Worm (Caenorhabditis elegans) whole organism, L1 larva: Measurements from ENCODE around the gene Y66A7A.4.

Source experiments
- aly-2 ChIP-seq: fragments of 150-350 bp; optimal IDR thresholded peaks from 2 replicates; lab custom pipeline; 2014; ENCODE audit warnings: missing biosample characterization, missing genetic modification characterization
- ceh-82 ChIP-seq, 3 experiments: fragments of 150-350 bp in 1 of 3; sonication (generic microtip) in 2 of 3; optimal IDR thresholded peaks; 2 replicates each; lab custom pipeline; 2014 to 2017; ENCODE audit warnings: missing biosample characterization in 3 of 3, missing genetic modification characterization in 3 of 3
- dpl-1 ChIP-seq, 3 experiments: fragments of 150-350 bp in 2 of 3; sonication (generic microtip) in 1 of 3; optimal IDR thresholded peaks; 2 replicates each; lab custom pipeline; 2014 to 2017; ENCODE audit warnings: missing biosample characterization in 3 of 3, missing genetic modification characterization in 3 of 3, missing genetic modification reagents in 3 of 3
- efl-1 ChIP-seq, 4 experiments: fragments of 150-350 bp; optimal IDR thresholded peaks in 3 of 4; peaks in 1 of 4; 1 replicate in 1 of 4; 2 replicates in 3 of 4; lab custom pipeline; 2014; ENCODE audit warnings: missing biosample characterization in 2 of 4, missing genetic modification characterization in 2 of 4, missing genetic modification reagents in 2 of 4
- egl-27 ChIP-seq, 2 experiments: fragments of 150-350 bp in 1 of 2; sonication (generic microtip); optimal IDR thresholded peaks; 3 replicates each; lab custom pipeline; 2017 to 2018; ENCODE audit warnings: missing biosample characterization in 2 of 2, missing genetic modification characterization in 2 of 2, missing genetic modification reagents in 2 of 2
- fkh-10 ChIP-seq: sonication (generic microtip); optimal IDR thresholded peaks from 2 replicates; lab custom pipeline; 2017; ENCODE audit warnings: missing biosample characterization, missing genetic modification reagents, missing genetic modification characterization
- fkh-8 ChIP-seq: sonication (generic microtip); optimal IDR thresholded peaks from 2 replicates; lab custom pipeline; 2016; ENCODE audit warnings: mild to moderate bottlenecking, missing genetic modification characterization, missing compliant biosample characterization
- fos-1 ChIP-seq: fragments of 150-350 bp; optimal IDR thresholded peaks from 2 replicates; lab custom pipeline; 2014; ENCODE audit warnings: missing biosample characterization, missing genetic modification characterization
- hlh-4 ChIP-seq: sonication (generic microtip); optimal IDR thresholded peaks from 2 replicates; lab custom pipeline; 2016; ENCODE audit warnings: mild to moderate bottlenecking, missing genetic modification characterization, missing compliant biosample characterization
- isw-1 ChIP-seq: fragments of 200-800 bp; sonication (Bioruptor generic); IDR thresholded peaks from 2 replicates; pipeline ENCODE4 v1.3.6; 2022; ENCODE audit warnings: missing genetic modification characterization, missing compliant biosample characterization
- lin-13 ChIP-seq: fragments of 150-350 bp; optimal IDR thresholded peaks from 2 replicates; lab custom pipeline; 2014; ENCODE audit warnings: missing biosample characterization, missing genetic modification reagents, missing genetic modification characterization
- lin-15B ChIP-seq: fragments of 150-350 bp; sonication (generic microtip); optimal IDR thresholded peaks from 3 replicates; lab custom pipeline; 2014; ENCODE audit warnings: missing biosample characterization, missing genetic modification characterization
- lin-35 ChIP-seq, 2 experiments: fragments of 150-350 bp; optimal IDR thresholded peaks; 2 replicates each; lab custom pipeline; 2014; ENCODE audit warnings: missing biosample characterization in 2 of 2, missing genetic modification characterization in 2 of 2, missing genetic modification reagents in 2 of 2
- lin-39 ChIP-seq: fragments of 150-350 bp; optimal IDR thresholded peaks from 2 replicates; lab custom pipeline; 2014; ENCODE audit warnings: missing biosample characterization, missing genetic modification reagents, missing genetic modification characterization
- lsy-2 ChIP-seq, 2 experiments: fragments of 150-350 bp; optimal IDR thresholded peaks; 2 replicates each; lab custom pipeline; 2014; ENCODE audit warnings: missing biosample characterization in 2 of 2, missing genetic modification characterization in 2 of 2
- mab-9 ChIP-seq: fragments of 200-800 bp; sonication (Bioruptor generic); IDR thresholded peaks from 2 replicates; pipeline ENCODE4 v1.3.6; 2022; ENCODE audit warnings: missing genetic modification reagents, missing genetic modification characterization, missing compliant biosample characterization
- mdl-1 ChIP-seq, 2 experiments: fragments of 150-350 bp; optimal IDR thresholded peaks; 2 replicates each; lab custom pipeline; 2014 to 2017; ENCODE audit warnings: missing biosample characterization in 2 of 2, missing genetic modification characterization in 2 of 2, inconsistent platforms in 1 of 2
- mep-1 ChIP-seq: fragments of 150-350 bp; optimal IDR thresholded peaks from 2 replicates; lab custom pipeline; 2014; ENCODE audit warnings: missing biosample characterization, missing genetic modification characterization
- nhr-19 ChIP-seq: fragments of 200-800 bp; sonication (Bioruptor generic); conservative IDR thresholded peaks from 2 replicates; pipeline ENCODE4 v1.3.6; 2022; ENCODE audit warnings: missing genetic modification characterization, missing compliant biosample characterization
- nhr-47 ChIP-seq: sonication (generic microtip); optimal IDR thresholded peaks from 2 replicates; lab custom pipeline; 2016; ENCODE audit warnings: mild to moderate bottlenecking, missing genetic modification characterization, moderate library complexity, missing compliant biosample characterization
- nhr-71 ChIP-seq: sonication (generic microtip); optimal IDR thresholded peaks from 2 replicates; lab custom pipeline; 2016; ENCODE audit warnings: mild to moderate bottlenecking, missing genetic modification characterization, moderate library complexity, missing compliant biosample characterization
- nhr-85 ChIP-seq: sonication (generic microtip); peaks from one replicate; lab custom pipeline; 2016; ENCODE audit warnings: missing genetic modification characterization, inconsistent platforms, missing compliant biosample characterization
- nhr-90 ChIP-seq: sonication (generic microtip); optimal IDR thresholded peaks from 2 replicates; lab custom pipeline; 2016; ENCODE audit warnings: mild to moderate bottlenecking, missing genetic modification characterization, missing compliant biosample characterization; ENCODE audit not compliant: poor library complexity
- pag-3 ChIP-seq: sonication (generic microtip); optimal IDR thresholded peaks from 2 replicates; lab custom pipeline; 2017; ENCODE audit warnings: missing genetic modification characterization, mild to moderate bottlenecking, missing compliant biosample characterization, antibody characterized with exemption, borderline replicate concordance; ENCODE audit not compliant: insufficient read depth
- skn-1 ChIP-seq: fragments of 150-350 bp; optimal IDR thresholded peaks from 2 replicates; lab custom pipeline; 2014; ENCODE audit warnings: missing biosample characterization, missing genetic modification characterization
- snpc-4 ChIP-seq: fragments of 150-350 bp; optimal IDR thresholded peaks from 2 replicates; lab custom pipeline; 2014; ENCODE audit warnings: missing biosample characterization, missing genetic modification characterization
- sox-4 ChIP-seq: sonication (generic microtip); optimal IDR thresholded peaks from 2 replicates; lab custom pipeline; 2016; ENCODE audit warnings: missing genetic modification characterization, missing compliant biosample characterization
- sptf-1 ChIP-seq: fragments of 150-350 bp; optimal IDR thresholded peaks from 2 replicates; lab custom pipeline; 2014; ENCODE audit warnings: missing biosample characterization, missing genetic modification characterization
- sup-37 ChIP-seq: fragments of 200-800 bp; sonication (Bioruptor generic); optimal IDR thresholded peaks from 2 replicates; lab custom pipeline; 2018; ENCODE audit warnings: mild to moderate bottlenecking, missing genetic modification characterization, missing compliant biosample characterization
- swsn-7 ChIP-seq: sonication (generic microtip); optimal IDR thresholded peaks from 2 replicates; lab custom pipeline; 2016; ENCODE audit warnings: missing genetic modification characterization, missing compliant biosample characterization
- tbx-2 ChIP-seq: sonication (generic microtip); optimal IDR thresholded peaks from 2 replicates; lab custom pipeline; 2016; ENCODE audit warnings: missing genetic modification characterization, missing compliant biosample characterization
- unc-130 ChIP-seq: fragments of 150-350 bp; optimal IDR thresholded peaks from 2 replicates; lab custom pipeline; 2017; ENCODE audit warnings: missing biosample characterization, missing genetic modification characterization, inconsistent platforms
- vab-15 ChIP-seq: sonication (generic microtip); optimal IDR thresholded peaks from 2 replicates; lab custom pipeline; 2017; ENCODE audit warnings: missing genotype, mild to moderate bottlenecking, missing genetic modification characterization, missing compliant biosample characterization
- xbp-1 ChIP-seq: sonication (generic microtip); optimal IDR thresholded peaks from 2 replicates; lab custom pipeline; 2016; ENCODE audit warnings: missing genetic modification characterization, missing compliant biosample characterization
- ztf-11 ChIP-seq, 2 experiments: sonication (generic microtip); optimal IDR thresholded peaks; 2 replicates each; lab custom pipeline; 2016 to 2017; ENCODE audit warnings: missing genetic modification characterization in 2 of 2, missing biosample characterization in 1 of 2, missing compliant biosample characterization in 1 of 2

The Y66A7A.4 gene

ce11 chrIII:11565602-11566001 is 46.8 kb upstream of the Y66A7A.4 start, which contains the start of gene Y66D12A.10 (continued):
- TF ChIP-seq fkh-10 (no peak), mab-9 (GFP tag; lab: Robert Waterston, UW) (no peak), tbx-2 (tag; lab: Kevin White, UChicago) (peak; percentile 17), lin-13 (GFP tag; lab: Kevin White, UChicago) (peak; percentile 32), mdl-1 (tag; optimal IDR thresholded peaks at IDR 0.05; lab: Kevin White, UChicago) (peak in 1 of 2 experiments; percentile 3)
- TF ChIP-seq, all 84 proteins: peak for 24

ce11 chrIII:11567837-11568236 is 44.6 kb upstream of the Y66A7A.4 start, which contains the start of gene psme-3:
TSS of gene psme-3 (plus strand) at chrIII:11568137.
- TF ChIP-seq efl-1 (optimal IDR thresholded peaks at IDR 0.05; lab: Kevin White, UChicago) = no peak
- TF ChIP-seq efl-1 (GFP tag; optimal IDR thresholded peaks at IDR 0.05 in 1 of 2; lab: Kevin White, UChicago) = peak in 1 of 2 experiments; percentile 78
- no peak for TF ChIP-seq aly-2 (tag; lab: Kevin White, UChicago)
- no peak for TF ChIP-seq nhr-19
- no peak for TF ChIP-seq sptf-1
- TF ChIP-seq fos-1 (tag; lab: Kevin White, UChicago) = no peak
- TF ChIP-seq ztf-11 (tag; optimal IDR thresholded peaks at IDR 0.05; lab: Kevin White, UChicago) = no peak

ce11 chrIII:11573921-11574320 is 38.5 kb upstream of the Y66A7A.4 start, which contains the start of gene Y66D12A.8:
TSS of gene Y66D12A.8 (plus strand) at chrIII:11574221.
- TF ChIP-seq fkh-8 (tag; lab: Kevin White, UChicago) (no peak), nhr-85 (no peak), sup-37 (GFP tag; lab: Kevin White, UChicago) (no peak)

DNA sequence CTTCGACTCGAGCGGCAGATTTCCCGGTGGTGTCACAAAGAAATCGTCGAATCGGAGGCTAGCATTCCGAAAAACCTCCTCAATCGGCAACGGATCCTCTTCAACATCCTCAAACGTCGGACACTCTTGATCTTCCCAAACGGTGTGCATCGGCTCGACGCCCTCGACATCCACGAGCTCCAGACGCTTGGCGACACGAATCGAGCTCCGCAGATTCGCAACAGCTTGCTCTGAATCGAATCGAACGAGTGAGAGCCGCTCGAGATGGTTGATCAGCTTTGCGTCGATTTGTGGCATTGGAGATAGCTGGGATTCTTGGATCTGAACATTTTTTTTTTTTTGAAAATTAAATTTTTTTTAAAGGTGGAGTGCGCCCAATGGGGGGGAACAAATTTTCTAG is 33.0 kb upstream of the Y66A7A.4 start:
- TF ChIP-seq mab-9 (GFP tag; lab: Robert Waterston, UW) (0 out of 2 replicates have a peak, but pooled peaks have one; percentile 23), nhr-90 (tag; lab: Kevin White, UChicago) (no peak), lin-35 (GFP tag; optimal IDR thresholded peaks at IDR 0.05; lab: Kevin White, UChicago) (no peak), nhr-85 (peak; percentile 56), mdl-1 (tag; optimal IDR thresholded peaks at IDR 0.05; lab: Kevin White, UChicago) (no peak), nhr-71 (tag; lab: Kevin White, UChicago) (no peak), vab-15 (tag; lab: Kevin White, UChicago) (no peak), dpl-1 (GFP tag; optimal IDR thresholded peaks at IDR 0.05; lab: Kevin White, UChicago) (no peak), hlh-4 (no peak), pag-3 (tag; lab: Kevin White, UChicago) (no peak), mep-1 (tag; lab: Kevin White, UChicago) (no peak), lsy-2 (tag; optimal IDR thresholded peaks at IDR 0.05; lab: Kevin White, UChicago) (no peak), egl-27 (tag; optimal IDR thresholded peaks at IDR 0.05; lab: Kevin White, UChicago) (no peak), swsn-7 (no peak), unc-130 (tag; lab: Kevin White, UChicago) (no peak), nhr-47 (tag; lab: Kevin White, UChicago) (no peak), sox-4 (tag; lab: Kevin White, UChicago) (no peak), aly-2 (tag; lab: Kevin White, UChicago) (no peak)

ce11 chrIII:11580428-11580885 is 31.9 kb upstream of the Y66A7A.4 start, which contains the start of gene Y66D12A.7:
TSS of gene Y66D12A.7 (minus strand) at chrIII:11580478.
- peak; percentile 60 to 91 for TF ChIP-seq efl-1 (optimal IDR thresholded peaks at IDR 0.05; lab: Kevin White, UChicago)
- TF ChIP-seq efl-1 (GFP tag; optimal IDR thresholded peaks at IDR 0.05 in 1 of 2; lab: Kevin White, UChicago) = peak; percentile 89 to 99
- TF ChIP-seq lin-15B (tag; lab: Kevin White, UChicago) = peak; percentile 53
- TF ChIP-seq nhr-71 (tag; lab: Kevin White, UChicago) = no peak
- TF ChIP-seq dpl-1 (GFP tag; optimal IDR thresholded peaks at IDR 0.05; lab: Kevin White, UChicago) = peak; percentile 81 to 90 (median 86)
- no peak for TF ChIP-seq snpc-4 (tag; lab: Kevin White, UChicago)
- peak; percentile 86 to 94 for TF ChIP-seq lin-35 (GFP tag; optimal IDR thresholded peaks at IDR 0.05; lab: Kevin White, UChicago)
- TF ChIP-seq nhr-47 (tag; lab: Kevin White, UChicago) = peak; percentile 31
- peak; percentile 20 for TF ChIP-seq xbp-1 (tag; lab: Kevin White, UChicago)
- peak; percentile 17 to 68 for TF ChIP-seq lsy-2 (tag; optimal IDR thresholded peaks at IDR 0.05; lab: Kevin White, UChicago)
- no peak for TF ChIP-seq fos-1 (tag; lab: Kevin White, UChicago)
- TF ChIP-seq skn-1 (tag; lab: Kevin White, UChicago) = peak; percentile 30
- TF ChIP-seq isw-1 (GFP tag; lab: Robert Waterston, UW) = no peak
- peak in 1 of 3 experiments; percentile 11 for TF ChIP-seq ceh-82 (tag; optimal IDR thresholded peaks at IDR 0.05; lab: Kevin White, UChicago)
- TF ChIP-seq nhr-19 = peak; percentile 24; the same call in 1 of the 2 replicates
- peak; percentile 47 for TF ChIP-seq mep-1 (tag; lab: Kevin White, UChicago)
- TF ChIP-seq lin-39 (tag; lab: Kevin White, UChicago) = no peak
- peak; percentile 15 for TF ChIP-seq lin-13 (GFP tag; lab: Kevin White, UChicago)
